Worm (Caenorhabditis elegans) whole organism, mixed stage, embryonic: ENCODE measurements around the gene hecw-1.
A peak's percentile ranks its signal among the peaks of the same experiment; 100 is the strongest.

Experiments used
- M03D4.4 ChIP-seq: sonication (generic microtip); optimal IDR thresholded peaks from 2 replicates; lab custom pipeline; 2017; ENCODE audit warnings: mild to moderate bottlenecking, missing genetic modification characterization, missing compliant biosample characterization
- bed-3 ChIP-seq: fragments of 200-800 bp; sonication (Bioruptor generic); optimal IDR thresholded peaks from 3 replicates; lab custom pipeline; 2018; ENCODE audit warnings: mild to moderate bottlenecking, missing genetic modification characterization, moderate library complexity, missing compliant biosample characterization
- blmp-1 ChIP-seq: fragments of 150-350 bp; optimal IDR thresholded peaks from 2 replicates; lab custom pipeline; 2014; ENCODE audit warnings: missing biosample characterization, missing genetic modification characterization
- ceh-39 ChIP-seq: fragments of 150-350 bp; optimal IDR thresholded peaks from 2 replicates; lab custom pipeline; 2014; ENCODE audit warnings: missing biosample characterization, missing genetic modification characterization
- ceh-83 ChIP-seq: fragments of 200-800 bp; sonication (Bioruptor generic); optimal IDR thresholded peaks from 2 replicates; lab custom pipeline; 2018; ENCODE audit warnings: mild to moderate bottlenecking, missing genetic modification characterization, missing compliant biosample characterization
- ces-1 ChIP-seq: fragments of 150-350 bp; optimal IDR thresholded peaks from 2 replicates; lab custom pipeline; 2014; ENCODE audit warnings: missing biosample characterization, missing genetic modification reagents, missing genetic modification characterization
- cnd-1 ChIP-seq: fragments of 200-800 bp; sonication (Bioruptor generic); optimal IDR thresholded peaks from 2 replicates; lab custom pipeline; 2018; ENCODE audit warnings: mild to moderate bottlenecking, missing genetic modification characterization, missing compliant biosample characterization
- drap-1 ChIP-seq: fragments of 200-800 bp; sonication (Bioruptor generic); optimal IDR thresholded peaks from 3 replicates; lab custom pipeline; 2018; ENCODE audit warnings: mild to moderate bottlenecking, missing genetic modification characterization, missing compliant biosample characterization
- elt-3 ChIP-seq: fragments of 150-350 bp; optimal IDR thresholded peaks from 2 replicates; lab custom pipeline; 2014; ENCODE audit warnings: missing biosample characterization, missing genetic modification characterization
- flh-1 ChIP-seq: fragments of 200-800 bp; sonication (Bioruptor generic); optimal IDR thresholded peaks from 2 replicates; lab custom pipeline; 2018; ENCODE audit warnings: mild to moderate bottlenecking, missing genetic modification characterization, moderate library complexity, missing compliant biosample characterization
- ham-2 ChIP-seq: fragments of 200-800 bp; sonication (Bioruptor generic); optimal IDR thresholded peaks from 2 replicates; lab custom pipeline; 2018; ENCODE audit warnings: mild to moderate bottlenecking, missing genetic modification characterization, missing compliant biosample characterization
- hlh-1 ChIP-seq: fragments of 150-350 bp; optimal IDR thresholded peaks from 2 replicates; lab custom pipeline; 2014; ENCODE audit warnings: missing biosample characterization, missing genetic modification reagents, missing genetic modification characterization
- lin-13 ChIP-seq: fragments of 150-350 bp; optimal IDR thresholded peaks from 2 replicates; lab custom pipeline; 2014; ENCODE audit warnings: missing biosample characterization, missing genetic modification characterization
- lin-32 ChIP-seq: fragments of 200-800 bp; sonication (Bioruptor generic); optimal IDR thresholded peaks from 2 replicates; lab custom pipeline; 2018; ENCODE audit warnings: mild to moderate bottlenecking, missing genetic modification characterization, missing compliant biosample characterization
- lsy-2 ChIP-seq: fragments of 150-350 bp; optimal IDR thresholded peaks from 2 replicates; lab custom pipeline; 2014; ENCODE audit warnings: missing biosample characterization, missing genetic modification characterization
- mep-1 ChIP-seq: fragments of 150-350 bp; optimal IDR thresholded peaks from 2 replicates; lab custom pipeline; 2017; ENCODE audit warnings: missing biosample characterization, missing genetic modification reagents, missing genetic modification characterization, inconsistent platforms
- mls-2 ChIP-seq: sonication (generic microtip); optimal IDR thresholded peaks from 2 replicates; lab custom pipeline; 2016; ENCODE audit warnings: mild to moderate bottlenecking, missing genetic modification characterization, moderate library complexity, missing compliant biosample characterization
- nhr-12 ChIP-seq: fragments of 150-350 bp; optimal IDR thresholded peaks from 2 replicates; lab custom pipeline; 2014; ENCODE audit warnings: missing biosample characterization, missing genetic modification characterization
- nhr-2 ChIP-seq: fragments of 150-350 bp; optimal IDR thresholded peaks from 2 replicates; lab custom pipeline; 2014; ENCODE audit warnings: missing biosample characterization, missing genetic modification characterization
- nhr-28 ChIP-seq: fragments of 150-350 bp; optimal IDR thresholded peaks from 2 replicates; lab custom pipeline; 2014; ENCODE audit warnings: missing biosample characterization, missing genetic modification characterization
- nhr-76 ChIP-seq: sonication (generic microtip); optimal IDR thresholded peaks from 2 replicates; lab custom pipeline; 2017; ENCODE audit warnings: missing biosample characterization, missing genetic modification characterization
- pha-4 ChIP-seq: fragments of 150-350 bp; optimal IDR thresholded peaks from 2 replicates; lab custom pipeline; 2018; ENCODE audit warnings: missing biosample characterization, missing genetic modification reagents, missing genetic modification characterization
- sem-2 ChIP-seq: fragments of 200-800 bp; sonication (Bioruptor generic); optimal IDR thresholded peaks from 2 replicates; lab custom pipeline; 2018; ENCODE audit warnings: mild to moderate bottlenecking, missing genetic modification characterization, missing compliant biosample characterization
- snpc-4 ChIP-seq: fragments of 150-350 bp; optimal IDR thresholded peaks from 2 replicates; lab custom pipeline; 2014; ENCODE audit warnings: missing biosample characterization, missing genetic modification characterization
- tbx-8 ChIP-seq: fragments of 200-800 bp; sonication (Bioruptor generic); optimal IDR thresholded peaks from 2 replicates; lab custom pipeline; 2018; ENCODE audit warnings: mild to moderate bottlenecking, missing genetic modification characterization, moderate library complexity, missing compliant biosample characterization
- unc-120 ChIP-seq: sonication (generic microtip); optimal IDR thresholded peaks from 2 replicates; lab custom pipeline; 2017; ENCODE audit warnings: missing genetic modification characterization, missing compliant biosample characterization; ENCODE audit not compliant: poor library complexity, severe bottlenecking
- zip-8 ChIP-seq: fragments of 150-350 bp; optimal IDR thresholded peaks from 2 replicates; lab custom pipeline; 2014; ENCODE audit warnings: missing biosample characterization, missing genetic modification characterization
- ztf-11 ChIP-seq: fragments of 150-350 bp; optimal IDR thresholded peaks from 2 replicates; lab custom pipeline; 2014; ENCODE audit warnings: missing biosample characterization, missing genetic modification characterization

hecw-1 gene

ce11 chrIII:3431385-3431784 is 41.6 kb upstream of the hecw-1 start, which contains the start of gene K01A11.1:
TSS of gene K01A11.1 (minus strand) at chrIII:3431485.
- TF ChIP-seq nhr-2 (no peak), ces-1 (GFP tag; lab: Kevin White, UChicago) (no peak), sem-2 (GFP tag; lab: Kevin White, UChicago) (no peak), pha-4 (tag; lab: Kevin White, UChicago) (no peak), snpc-4 (tag; lab: Kevin White, UChicago) (no peak), ztf-11 (tag; lab: Kevin White, UChicago) (no peak), hlh-1 (tag; lab: Kevin White, UChicago) (no peak), ceh-83 (no peak), M03D4.4 (tag; lab: Kevin White, UChicago) (no peak), cnd-1 (no peak), blmp-1 (no peak), ham-2 (GFP tag; lab: Kevin White, UChicago) (no peak), zip-8 (tag; lab: Kevin White, UChicago) (no peak), lin-13 (no peak), elt-3 (tag; lab: Kevin White, UChicago) (no peak), nhr-28 (tag; lab: Kevin White, UChicago) (no peak), lsy-2 (tag; lab: Kevin White, UChicago) (no peak), lin-32 (no peak), flh-1 (GFP tag; lab: Kevin White, UChicago) (no peak)

- TF ChIP-seq ham-2 (GFP tag; lab: Kevin White, UChicago) = no peak
- no peak for TF ChIP-seq sem-2 (GFP tag; lab: Kevin White, UChicago)
- TF ChIP-seq nhr-28 (tag; lab: Kevin White, UChicago) = no peak
- TF ChIP-seq nhr-76 (tag; lab: Kevin White, UChicago) = no peak
- no peak for TF ChIP-seq ceh-39 (tag; lab: Kevin White, UChicago)
- TF ChIP-seq pha-4 (tag; lab: Kevin White, UChicago) = no peak
- no peak for TF ChIP-seq ces-1 (GFP tag; lab: Kevin White, UChicago)
- no peak for TF ChIP-seq lin-13
- no peak for TF ChIP-seq cnd-1
- TF ChIP-seq drap-1 (GFP tag; lab: Kevin White, UChicago) = no peak
- TF ChIP-seq nhr-2 = no peak
- TF ChIP-seq tbx-8 (GFP tag; lab: Kevin White, UChicago) = no peak
- no peak for TF ChIP-seq M03D4.4 (tag; lab: Kevin White, UChicago)
- no peak for TF ChIP-seq ceh-83
Measured at ce11 chrIII:3430667-3431066, 40.9 kb upstream of the hecw-1 start.

ce11 chrIII:3429761-3430160 is 40.0 kb upstream of the hecw-1 start:
- TF ChIP-seq pha-4 (tag; lab: Kevin White, UChicago) (no peak), ceh-83 (no peak), mls-2 (tag; lab: Kevin White, UChicago) (no peak)

- no peak for TF ChIP-seq bed-3
- TF ChIP-seq ham-2 (GFP tag; lab: Kevin White, UChicago) = no peak
- TF ChIP-seq nhr-28 (tag; lab: Kevin White, UChicago) = no peak
Measured at ce11 chrIII:3428574-3428973, 38.8 kb upstream of the hecw-1 start.

ce11 chrIII:3426741-3427140 is 37.0 kb upstream of the hecw-1 start:
- no peak for TF ChIP-seq elt-3 (tag; lab: Kevin White, UChicago)
- TF ChIP-seq drap-1 (GFP tag; lab: Kevin White, UChicago) = no peak
- TF ChIP-seq mep-1 = no peak
- peak; percentile 7 for TF ChIP-seq tbx-8 (GFP tag; lab: Kevin White, UChicago)
- TF ChIP-seq, all 35 proteins: peak for 1

ce11 chrIII:3425438-3425837 is 35.7 kb upstream of the hecw-1 start, which contains the start of gene metl-18:
TSS of gene metl-18 (plus strand) at chrIII:3425738.
- no peak for TF ChIP-seq nhr-12 (tag; lab: Kevin White, UChicago)
- no peak for TF ChIP-seq lin-13
- TF ChIP-seq flh-1 (GFP tag; lab: Kevin White, UChicago) = no peak
- TF ChIP-seq unc-120 (tag; lab: Kevin White, UChicago) = no peak
- no peak for TF ChIP-seq ces-1 (GFP tag; lab: Kevin White, UChicago)
- TF ChIP-seq drap-1 (GFP tag; lab: Kevin White, UChicago) = no peak
- TF ChIP-seq nhr-76 (tag; lab: Kevin White, UChicago) = no peak
- TF ChIP-seq elt-3 (tag; lab: Kevin White, UChicago) = no peak
